Worm (Caenorhabditis elegans): ENCODE results near the gene unc-39.

unc-39 gene

DNA sequence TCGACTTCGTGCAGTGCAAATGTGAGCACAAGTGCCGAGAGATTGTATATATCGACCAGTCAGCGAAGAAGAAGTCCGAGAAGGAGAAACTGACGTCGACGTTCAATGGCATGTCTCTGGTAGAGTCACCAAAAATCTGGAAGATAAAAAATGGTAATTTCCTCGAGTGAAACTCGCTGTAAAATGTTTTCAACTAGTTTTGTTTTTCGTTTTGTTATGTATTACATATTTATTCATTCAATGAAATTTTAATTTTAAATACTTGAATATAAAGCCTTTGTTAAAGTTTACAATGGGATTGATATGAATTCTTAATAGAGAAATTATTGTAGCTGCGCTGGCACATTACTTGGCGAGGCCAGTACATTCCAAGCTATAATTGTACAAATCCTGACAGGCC, 47.0 kb downstream of the unc-39 start:
- no peak for TF ChIP-seq blmp-1 (tag; optimal IDR thresholded peaks at IDR 0.05)
- TF ChIP-seq mls-2 (tag; optimal IDR thresholded peaks at IDR 0.05), result no peak
- TF ChIP-seq lin-13 (tag; optimal IDR thresholded peaks at IDR 0.05), result no peak
- no peak for TF ChIP-seq drap-1 (GFP tag; optimal IDR thresholded peaks at IDR 0.05)
- no peak for TF ChIP-seq hlh-1 (tag; optimal IDR thresholded peaks at IDR 0.05)
- no peak for TF ChIP-seq cnd-1 (tag; optimal IDR thresholded peaks at IDR 0.05)
- no peak for TF ChIP-seq flh-1 (GFP tag; optimal IDR thresholded peaks at IDR 0.05)
- TF ChIP-seq unc-39 (tag; optimal IDR thresholded peaks at IDR 0.05), result no peak
- no peak for TF ChIP-seq elt-1 (tag; optimal IDR thresholded peaks at IDR 0.05; ENCODE audit: borderline replicate concordance, insufficient read depth)
- no peak for TF ChIP-seq elt-3 (tag; optimal IDR thresholded peaks at IDR 0.05)
- no peak for TF ChIP-seq zip-8 (tag; optimal IDR thresholded peaks at IDR 0.05)
- no peak for TF ChIP-seq snpc-4 (tag; optimal IDR thresholded peaks at IDR 0.05)
- TF ChIP-seq tbx-8 (GFP tag; optimal IDR thresholded peaks at IDR 0.05), result no peak
- no peak for TF ChIP-seq nhr-76 (tag; optimal IDR thresholded peaks at IDR 0.05)
- no peak for TF ChIP-seq unc-62 (GFP tag; optimal IDR thresholded peaks at IDR 0.05)
- TF ChIP-seq lin-32 (GFP tag; optimal IDR thresholded peaks at IDR 0.05), result no peak
- no peak for TF ChIP-seq unc-120 (tag; optimal IDR thresholded peaks at IDR 0.05; ENCODE audit: poor library complexity, severe bottlenecking)
- TF ChIP-seq nhr-12 (tag; optimal IDR thresholded peaks at IDR 0.05), result no peak

ce11 chrV:14421325-14421724, 48.5 kb downstream of the unc-39 start, which contains the start of gene dhs-22:
dhs-22 (minus strand) TSS chrV:14421440.
- TF ChIP-seq unc-62 (GFP tag; optimal IDR thresholded peaks at IDR 0.05) (no peak), ceh-83 (GFP tag; optimal IDR thresholded peaks at IDR 0.05) (no peak), M03D4.4 (tag; optimal IDR thresholded peaks at IDR 0.05) (no peak), nhr-237 (tag; optimal IDR thresholded peaks at IDR 0.05) (no peak), ceh-43 (GFP tag; optimal IDR thresholded peaks at IDR 0.05) (no peak), flh-1 (GFP tag; optimal IDR thresholded peaks at IDR 0.05) (no peak), unc-39 (tag; optimal IDR thresholded peaks at IDR 0.05) (no peak), ceh-39 (tag; optimal IDR thresholded peaks at IDR 0.05) (no peak), ces-1 (GFP tag; optimal IDR thresholded peaks at IDR 0.05) (no peak), snpc-4 (tag; optimal IDR thresholded peaks at IDR 0.05) (no peak), unc-120 (tag; optimal IDR thresholded peaks at IDR 0.05; ENCODE audit: poor library complexity, severe bottlenecking) (no peak), lin-32 (GFP tag; optimal IDR thresholded peaks at IDR 0.05) (no peak)

DNA sequence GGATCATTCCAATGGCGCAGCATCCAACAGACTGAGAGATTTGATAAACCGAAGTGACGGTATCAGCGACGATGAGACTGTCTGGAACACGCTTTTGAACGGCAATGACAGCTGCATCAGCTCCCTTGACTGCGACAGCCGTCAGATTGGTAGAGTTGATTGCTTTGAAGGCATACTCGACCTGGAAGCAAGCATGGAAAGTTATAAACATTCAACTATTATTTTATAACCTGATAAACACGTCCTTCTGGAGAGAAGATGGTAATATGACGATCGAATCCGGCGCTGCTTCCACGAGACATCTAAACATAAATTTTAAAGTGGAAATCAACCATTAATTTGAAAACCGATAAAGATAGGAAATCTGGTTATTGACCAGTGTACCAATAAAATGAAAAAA, 49.4 kb downstream of the unc-39 start, which contains the start of gene pas-1:
pas-1 (minus strand) TSS at position 302 of the 400 bp plus-strand sequence.
- TF ChIP-seq nhr-237 (tag; optimal IDR thresholded peaks at IDR 0.05) (no peak), unc-62 (GFP tag; optimal IDR thresholded peaks at IDR 0.05) (no peak), nhr-2 (tag; optimal IDR thresholded peaks at IDR 0.05) (no peak), nhr-28 (tag; optimal IDR thresholded peaks at IDR 0.05) (no peak), hlh-1 (tag; optimal IDR thresholded peaks at IDR 0.05) (no peak), ceh-39 (tag; optimal IDR thresholded peaks at IDR 0.05) (no peak), bed-3 (GFP tag; optimal IDR thresholded peaks at IDR 0.05) (no peak), mab-5 (tag; optimal IDR thresholded peaks at IDR 0.05) (no peak), elt-3 (tag; optimal IDR thresholded peaks at IDR 0.05) (no peak), M03D4.4 (tag; optimal IDR thresholded peaks at IDR 0.05) (no peak), unc-39 (tag; optimal IDR thresholded peaks at IDR 0.05) (no peak), zip-8 (tag; optimal IDR thresholded peaks at IDR 0.05) (no peak), unc-120 (tag; optimal IDR thresholded peaks at IDR 0.05; ENCODE audit: poor library complexity, severe bottlenecking) (no peak), drap-1 (GFP tag; optimal IDR thresholded peaks at IDR 0.05) (no peak), ham-2 (GFP tag; optimal IDR thresholded peaks at IDR 0.05) (no peak), nhr-12 (tag; optimal IDR thresholded peaks at IDR 0.05) (no peak), blmp-1 (tag; optimal IDR thresholded peaks at IDR 0.05) (no peak), sem-2 (GFP tag; optimal IDR thresholded peaks at IDR 0.05) (no peak), sptf-1 (tag; optimal IDR thresholded peaks at IDR 0.05) (no peak)

- TF ChIP-seq drap-1 (GFP tag; optimal IDR thresholded peaks at IDR 0.05), result peak; percentile 69
- TF ChIP-seq nhr-237 (tag; optimal IDR thresholded peaks at IDR 0.05), result peak; percentile 16
- TF ChIP-seq ces-1 (GFP tag; optimal IDR thresholded peaks at IDR 0.05), result peak; percentile 41
- TF ChIP-seq bed-3 (GFP tag; optimal IDR thresholded peaks at IDR 0.05), result no peak
- TF ChIP-seq mep-1 (tag; optimal IDR thresholded peaks at IDR 0.05), result peak; percentile 21
- no peak for TF ChIP-seq flh-1 (GFP tag; optimal IDR thresholded peaks at IDR 0.05)
- TF ChIP-seq lin-32 (GFP tag; optimal IDR thresholded peaks at IDR 0.05), result no peak
- TF ChIP-seq nhr-76 (tag; optimal IDR thresholded peaks at IDR 0.05), result no peak
- TF ChIP-seq tbx-8 (GFP tag; optimal IDR thresholded peaks at IDR 0.05), result no peak
These were observed 50.4 kb downstream of the unc-39 start, which contains the start of gene rpoa-12 for ce11 chrV:14423268-14423667. rpoa-12 (minus strand) TSS chrV:14423304.

Measured in whole organism, mixed stage, embryonic.